Worm (Caenorhabditis elegans) whole organism, early embryonic: ENCODE data around the gene ints-13.

Source experiments
- F13C5.2 ChIP-seq: sonication (generic microtip); optimal IDR thresholded peaks from 2 replicates; lab custom pipeline; 2017; ENCODE audit warnings: mild to moderate bottlenecking, missing genetic modification characterization, inconsistent platforms, missing compliant biosample characterization
- ama-1 ChIP-seq: fragments of 150-350 bp; optimal IDR thresholded peaks from 2 replicates; lab custom pipeline; 2014
- ceh-13 ChIP-seq: fragments of 200-800 bp; sonication (Bioruptor generic); optimal IDR thresholded peaks from 2 replicates; lab custom pipeline; 2018; ENCODE audit warnings: mild to moderate bottlenecking, missing genetic modification characterization, missing compliant biosample characterization
- ets-7 ChIP-seq: sonication (generic microtip); optimal IDR thresholded peaks from 2 replicates; lab custom pipeline; 2016; ENCODE audit warnings: missing genotype, missing genetic modification characterization, missing compliant biosample characterization
- hmbx-1 ChIP-seq: sonication (generic microtip); optimal IDR thresholded peaks from 2 replicates; lab custom pipeline; 2016; ENCODE audit warnings: mild to moderate bottlenecking, missing genetic modification characterization, missing compliant biosample characterization
- hmg-4 ChIP-seq: fragments of 200-800 bp; sonication (Bioruptor generic); optimal IDR thresholded peaks from 2 replicates; lab custom pipeline; 2018; ENCODE audit warnings: mild to moderate bottlenecking, missing genetic modification characterization, missing compliant biosample characterization
- sea-1 ChIP-seq: fragments of 200-800 bp; sonication (Bioruptor generic); conservative IDR thresholded peaks from 2 replicates; pipeline ENCODE4 v1.3.6; 2022; ENCODE audit warnings: missing genetic modification characterization, missing compliant biosample characterization
- tbx-11 ChIP-seq: fragments of 200-800 bp; sonication (Bioruptor generic); IDR thresholded peaks from 2 replicates; pipeline ENCODE4 v1.3.6; 2022; ENCODE audit warnings: missing genetic modification characterization, missing compliant biosample characterization
- tbx-37 ChIP-seq: fragments of 200-800 bp; sonication (Bioruptor generic); conservative IDR thresholded peaks from 2 replicates; pipeline ENCODE4 v1.3.6; 2022; ENCODE audit warnings: missing genetic modification reagents, missing genetic modification characterization, missing compliant biosample characterization
- tra-4 ChIP-seq: sonication (generic microtip); optimal IDR thresholded peaks from 2 replicates; lab custom pipeline; 2017; ENCODE audit warnings: missing genetic modification characterization, missing compliant biosample characterization

DNA sequence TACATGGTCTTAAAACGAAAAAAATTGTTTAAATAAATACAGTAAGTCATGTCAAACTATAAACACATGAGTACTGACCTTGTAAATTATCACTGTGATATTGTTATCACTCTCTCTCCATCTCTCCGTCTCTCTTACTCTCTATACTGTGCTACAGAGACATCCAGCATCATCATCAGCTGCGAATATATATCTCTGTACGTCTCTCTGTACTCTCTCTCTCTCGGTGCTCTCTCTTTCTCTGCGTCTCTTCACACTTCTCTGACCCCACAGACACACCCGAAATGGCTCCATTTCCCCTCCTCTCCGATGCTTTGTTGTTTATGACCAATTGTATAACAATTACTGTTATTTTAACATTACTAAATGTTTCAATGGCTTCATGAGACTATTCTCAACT lies 26.7 kb downstream of the ints-13 start:
- TF ChIP-seq tbx-37 (GFP tag; lab: Robert Waterston, UW) (no peak), tbx-11 (GFP tag; lab: Robert Waterston, UW) (no peak), hmg-4 (GFP tag; lab: Kevin White, UChicago) (no peak), sea-1 (GFP tag; lab: Robert Waterston, UW) (no peak), hmbx-1 (tag; lab: Kevin White, UChicago) (no peak), F13C5.2 (tag; lab: Kevin White, UChicago) (no peak), ama-1 (lab: Kevin White, UChicago) (no peak), tra-4 (tag; lab: Kevin White, UChicago) (no peak), ets-7 (tag; lab: Kevin White, UChicago) (no peak), ceh-13 (GFP tag; lab: Kevin White, UChicago) (no peak)
